Worm (Caenorhabditis elegans) whole organism, midembryonic: ENCODE results near the gene magu-1.

Source experiments
- flt-1 ChIP-seq: fragments of 200-800 bp; sonication (Bioruptor generic); IDR thresholded peaks from 2 replicates; pipeline ENCODE4 v1.3.6; 2022; ENCODE audit warnings: missing genetic modification characterization, missing compliant biosample characterization
- klf-2 ChIP-seq: fragments of 200-800 bp; sonication (Bioruptor generic); conservative IDR thresholded peaks from 2 replicates; pipeline ENCODE4 v1.3.6; 2022; ENCODE audit warnings: missing genetic modification reagents, missing genetic modification characterization, missing compliant biosample characterization
- ref-1 ChIP-seq: fragments of 200-800 bp; sonication (Bioruptor generic); conservative IDR thresholded peaks from 2 replicates; pipeline ENCODE4 v1.3.6; 2022; ENCODE audit warnings: missing genetic modification reagents, missing genetic modification characterization, missing compliant biosample characterization
- tab-1 ChIP-seq: fragments of 200-800 bp; sonication (Bioruptor generic); IDR thresholded peaks from 2 replicates; pipeline ENCODE4 v1.3.6; 2022; ENCODE audit warnings: missing genetic modification characterization, missing compliant biosample characterization

DNA sequence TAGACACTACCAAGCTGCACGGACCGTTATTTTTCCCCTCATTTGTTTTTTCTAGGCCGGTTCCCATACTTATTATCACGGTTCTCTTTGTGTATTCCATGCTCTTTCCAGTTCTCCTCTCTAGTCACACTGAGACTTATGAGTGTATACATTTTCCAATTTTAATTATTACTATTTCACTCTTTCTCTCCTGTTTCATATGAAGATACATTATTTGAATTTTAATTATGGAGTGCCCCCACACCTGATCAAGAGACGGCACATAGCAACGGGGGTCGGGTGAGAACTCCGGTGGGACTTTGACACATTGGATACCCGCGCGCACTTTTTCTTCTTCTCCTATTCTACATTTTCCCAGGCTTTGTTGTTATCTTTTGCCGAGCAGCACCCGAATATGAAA is 31.6 kb downstream of the magu-1 start, which contains the start of gene affl-1:
- TF ChIP-seq tab-1 (GFP tag; lab: Robert Waterston, UW), result no peak
- TF ChIP-seq flt-1 (GFP tag; lab: Robert Waterston, UW), result no peak
- no peak for TF ChIP-seq ref-1 (GFP tag; lab: Robert Waterston, UW)
- no peak for TF ChIP-seq klf-2
